Worm (Caenorhabditis elegans): ENCODE measurements around the gene K09E9.7.

DNA sequence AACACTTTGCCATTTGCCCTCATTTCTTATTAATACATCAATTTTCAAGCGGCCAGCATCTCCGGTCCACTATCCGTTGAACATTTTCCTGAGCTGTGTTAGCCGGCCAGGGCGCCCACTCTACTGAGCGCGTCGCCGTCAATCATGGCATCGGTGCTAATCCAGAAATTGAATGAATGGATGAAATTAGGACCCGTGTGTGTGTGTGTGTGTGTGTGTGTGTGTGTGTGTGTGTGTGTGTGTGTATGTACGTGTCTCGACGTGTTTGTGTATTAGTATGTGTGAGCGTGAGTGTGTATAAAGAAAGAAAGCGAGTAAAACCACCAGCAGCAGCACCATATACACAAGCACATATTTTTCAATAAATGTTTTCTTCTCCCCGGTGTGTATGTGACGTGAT is 12.5 kb downstream of the K09E9.7 start:
- TF ChIP-seq zag-1 (tag; optimal IDR thresholded peaks at IDR 0.05) (no peak), ceh-82 (tag; optimal IDR thresholded peaks at IDR 0.05) (no peak), nhr-76 (tag; optimal IDR thresholded peaks at IDR 0.05) (no peak), lin-39 (tag; optimal IDR thresholded peaks at IDR 0.05) (no peak), R02D3.7 (tag; optimal IDR thresholded peaks at IDR 0.05) (no peak), nhr-11 (tag; optimal IDR thresholded peaks at IDR 0.05) (no peak), lir-3 (tag; optimal IDR thresholded peaks at IDR 0.05) (no peak), Y75B8A.6 (GFP tag; IDR thresholded peaks at IDR 0.05) (no peak), skn-1 (tag; optimal IDR thresholded peaks at IDR 0.05) (no peak)

Measured in whole organism, L4 larva.